Fruit fly (Drosophila melanogaster): ENCODE results near the gene mew.

mew gene

dm6 chrX:13274429-13275095 lies 16.3 kb upstream of the mew start (continued):
- TF ChIP-seq H2.0 (GFP tag; IDR thresholded peaks at IDR 0.05) (no peak), twi (tag; optimal IDR thresholded peaks at IDR 0.05) (peak; percentile 58), Chrac-16 (GFP tag; optimal IDR thresholded peaks at IDR 0.05) (peak; percentile 15), zen (tag; optimal IDR thresholded peaks at IDR 0.05) (no peak), wek (GFP tag; optimal IDR thresholded peaks at IDR 0.05) (no peak), CG12942 (GFP tag; optimal IDR thresholded peaks at IDR 0.05) (no peak), NK7.1 (GFP tag; optimal IDR thresholded peaks at IDR 0.05) (no peak), grn (GFP tag; optimal IDR thresholded peaks at IDR 0.05) (no peak), croc (GFP tag; conservative IDR thresholded peaks at IDR 0.05) (peak; percentile 33; the same call in 1 of the 3 replicates), tin (GFP tag; optimal IDR thresholded peaks at IDR 0.05) (peak; percentile 32), HLHmδ (GFP tag; optimal IDR thresholded peaks at IDR 0.05) (no peak), CG12391 (tag; optimal IDR thresholded peaks at IDR 0.05) (peak; percentile 76), ase (GFP tag; IDR thresholded peaks at IDR 0.05) (no peak), eve (GFP tag; optimal IDR thresholded peaks at IDR 0.05) (peak in 1 of 2 experiments; percentile 74), ash1 (GFP tag; optimal IDR thresholded peaks at IDR 0.05) (no peak), CG11456 (GFP tag; IDR thresholded peaks at IDR 0.05) (no peak), mld (GFP tag; IDR thresholded peaks at IDR 0.05; ENCODE audit: partially characterized antibody) (no peak), CG8388 (GFP tag; optimal IDR thresholded peaks at IDR 0.05) (peak; percentile 57), lmd (GFP tag; IDR thresholded peaks at IDR 0.05) (peak; percentile 64), gcm (GFP tag; optimal IDR thresholded peaks at IDR 0.05) (peak; percentile 42), CTCF (GFP tag; optimal IDR thresholded peaks at IDR 0.05) (no peak), ci (GFP tag; IDR thresholded peaks at IDR 0.05) (no peak), CG17912 (GFP tag; optimal IDR thresholded peaks at IDR 0.05) (no peak), CG15514 (GFP tag; optimal IDR thresholded peaks at IDR 0.05) (no peak), lola (GFP tag; optimal IDR thresholded peaks at IDR 0.05) (peak in 1 of 3 experiments; percentile 54), Aef1 (GFP tag; IDR thresholded peaks at IDR 0.05) (0 out of 3 replicates have a peak, but pooled peaks have one; percentile 27), Pdp1 (GFP tag; optimal IDR thresholded peaks at IDR 0.05) (no peak), fu2 (GFP tag; optimal IDR thresholded peaks at IDR 0.05) (no peak), Ada2b (GFP tag; IDR thresholded peaks at IDR 0.05) (peak; percentile 19; the same call in 1 of the 2 replicates), ind (GFP tag; optimal IDR thresholded peaks at IDR 0.05) (peak; percentile 9), chif (GFP tag; optimal IDR thresholded peaks at IDR 0.05) (no peak), Nf-YA (GFP tag; IDR thresholded peaks at IDR 0.05) (no peak), PHDP (tag; optimal IDR thresholded peaks at IDR 0.05) (peak; percentile 70), ken (GFP tag; IDR thresholded peaks at IDR 0.05) (no peak), eyg (GFP tag; optimal IDR thresholded peaks at IDR 0.05) (no peak), Abd-B (GFP tag; optimal IDR thresholded peaks at IDR 0.05) (peak; percentile 40), wdn (GFP tag; IDR thresholded peaks at IDR 0.05) (no peak), Ravus (GFP tag; IDR thresholded peaks at IDR 0.05) (no peak), CoRest (tag; optimal IDR thresholded peaks at IDR 0.05) (peak; percentile 87), CG8359 (GFP tag; optimal IDR thresholded peaks at IDR 0.05; ENCODE audit: borderline replicate concordance) (no peak), CG34224 (GFP tag; IDR thresholded peaks at IDR 0.05; ENCODE audit: partially characterized antibody) (no peak), sd (tag; optimal IDR thresholded peaks at IDR 0.05) (no peak), gt (GFP tag; IDR thresholded peaks at IDR 0.05) (no peak), Hand (GFP tag; optimal IDR thresholded peaks at IDR 0.05) (no peak), fd102C (GFP tag; optimal IDR thresholded peaks at IDR 0.05) (no peak), Dfd (GFP tag; optimal IDR thresholded peaks at IDR 0.05) (no peak), CG7357 (GFP tag; IDR thresholded peaks at IDR 0.05) (0 out of 3 replicates have a peak, but pooled peaks have one; percentile 41), Max (GFP tag; optimal IDR thresholded peaks at IDR 0.05) (peak; percentile 20), CG2202 (tag; optimal IDR thresholded peaks at IDR 0.05) (peak; percentile 21), sna (GFP tag; IDR thresholded peaks at IDR 0.05; ENCODE audit: partially characterized antibody) (no peak)
